Worm (Caenorhabditis elegans): ENCODE data around the gene Y105C5A.1272.

Gene Y105C5A.1272

DNA sequence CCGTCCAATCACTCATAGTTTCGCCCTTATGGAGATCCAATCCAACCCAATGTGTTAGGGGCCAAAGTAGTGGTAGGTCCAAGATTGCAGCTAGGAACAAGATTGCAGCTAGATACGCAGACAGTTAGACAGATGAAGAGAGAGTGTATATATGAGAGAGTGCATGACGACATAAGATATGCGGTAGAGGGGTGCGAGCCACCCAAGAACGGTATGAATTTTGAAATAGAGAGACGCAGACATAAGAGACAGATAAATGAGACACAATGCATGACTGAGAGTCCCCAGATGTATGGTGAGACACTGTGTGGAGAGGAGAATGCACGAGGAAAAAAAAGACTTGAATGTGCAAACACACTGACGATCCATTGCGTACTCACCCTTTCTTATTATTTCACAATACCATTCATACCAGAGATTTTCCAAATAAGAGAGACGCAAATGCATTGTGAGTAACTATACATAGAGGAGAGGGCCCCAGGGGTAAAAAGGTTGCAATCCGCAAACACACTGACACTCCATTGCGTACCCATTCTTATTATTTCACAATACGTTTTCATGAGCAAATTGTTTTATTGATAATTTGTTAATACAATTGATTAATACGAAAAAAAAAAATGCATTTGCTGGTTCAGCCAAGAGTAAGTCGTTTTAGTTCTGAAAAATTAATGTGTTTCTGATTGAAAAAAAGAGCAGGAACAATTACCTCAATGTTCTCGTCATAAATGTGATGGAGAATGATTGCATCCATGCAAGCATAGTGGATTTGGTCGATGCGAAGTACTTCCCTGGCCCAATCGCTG is at the start of gene Y105C5A.1272, which contains the start of gene Y105C5A.1268:
Gene Y105C5A.1272 (plus strand): TSS at position 575 of the 803 bp plus-strand sequence.
Gene Y105C5A.1268 (minus strand): TSS at position 51 of the 803 bp plus-strand sequence.
- peak; percentile 81 for TF ChIP-seq lir-3 (tag; optimal IDR thresholded peaks at IDR 0.05; ENCODE audit: poor library complexity)
- peak; percentile 79 to 84 for TF ChIP-seq lin-35 (GFP tag; optimal IDR thresholded peaks at IDR 0.05)
- peak; percentile 89 for TF ChIP-seq fkh-8 (tag; optimal IDR thresholded peaks at IDR 0.05)
- peak; percentile 71 for TF ChIP-seq ama-1 (optimal IDR thresholded peaks at IDR 0.05)
- peak; percentile 100 for TF ChIP-seq swsn-7 (tag; optimal IDR thresholded peaks at IDR 0.05)
- peak; percentile 87 for TF ChIP-seq nhr-237 (tag; optimal IDR thresholded peaks at IDR 0.05)
- TF ChIP-seq irx-1 (tag; optimal IDR thresholded peaks at IDR 0.05), result peak; percentile 85
- TF ChIP-seq jun-1 (tag; optimal IDR thresholded peaks at IDR 0.05), result peak; percentile 89
- TF ChIP-seq egl-13 (tag; optimal IDR thresholded peaks at IDR 0.05), result peak; percentile 84
- peak; percentile 93 for TF ChIP-seq nhr-20 (tag; optimal IDR thresholded peaks at IDR 0.05)
- peak; percentile 78 for TF ChIP-seq lin-13 (GFP tag; optimal IDR thresholded peaks at IDR 0.05)
- peak; percentile 90 to 91 for TF ChIP-seq lsy-2 (tag; optimal IDR thresholded peaks at IDR 0.05)
- TF ChIP-seq unc-86 (tag; optimal IDR thresholded peaks at IDR 0.05), result peak; percentile 98
- TF ChIP-seq ztf-4 (tag; optimal IDR thresholded peaks at IDR 0.05), result peak; percentile 93
- TF ChIP-seq vab-15 (tag; optimal IDR thresholded peaks at IDR 0.05), result peak; percentile 20
- TF ChIP-seq lin-15B (tag; optimal IDR thresholded peaks at IDR 0.05), result peak; percentile 42
- peak; percentile 90 for TF ChIP-seq dsc-1 (tag; optimal IDR thresholded peaks at IDR 0.05)
- TF ChIP-seq mdl-1 (tag; optimal IDR thresholded peaks at IDR 0.05), result peak in 1 of 2 experiments; percentile 87
- peak; percentile 82 for TF ChIP-seq C16A3.4 (tag; optimal IDR thresholded peaks at IDR 0.05)
- peak; percentile 97 for TF ChIP-seq nhr-90 (tag; optimal IDR thresholded peaks at IDR 0.05; ENCODE audit: poor library complexity)
- peak; percentile 96 for TF ChIP-seq snu-23 (GFP tag; optimal IDR thresholded peaks at IDR 0.05)
- peak; percentile 91 for TF ChIP-seq grh-1 (GFP tag; IDR thresholded peaks at IDR 0.05)
- TF ChIP-seq ceh-82 (tag; optimal IDR thresholded peaks at IDR 0.05), result peak; percentile 72 to 79 (median 74)
- peak; percentile 91 for TF ChIP-seq elt-2 (tag; optimal IDR thresholded peaks at IDR 0.05)
- TF ChIP-seq dpl-1 (GFP tag; optimal IDR thresholded peaks at IDR 0.05), result peak; percentile 60 to 73 (median 63)
- peak; percentile 75 for TF ChIP-seq unc-130 (tag; optimal IDR thresholded peaks at IDR 0.05)
- peak; percentile 73 for TF ChIP-seq fkh-10 (GFP tag; optimal IDR thresholded peaks at IDR 0.05)
- peak; percentile 88 for TF ChIP-seq unc-98 (GFP tag; IDR thresholded peaks at IDR 0.05)
- TF ChIP-seq lin-14 (GFP tag; optimal IDR thresholded peaks at IDR 0.05), result peak; percentile 95
- TF ChIP-seq fkh-4 (tag; optimal IDR thresholded peaks at IDR 0.05; ENCODE audit: borderline replicate concordance), result peak; percentile 66
- peak; percentile 87 for TF ChIP-seq mep-1 (tag; optimal IDR thresholded peaks at IDR 0.05)
- peak; percentile 46 for TF ChIP-seq efl-3 (GFP tag; optimal IDR thresholded peaks at IDR 0.05)
- TF ChIP-seq nhr-85 (tag), result peak; percentile 96
- peak; percentile 90 for TF ChIP-seq pax-3 (tag; optimal IDR thresholded peaks at IDR 0.05)
- peak; percentile 98 for TF ChIP-seq nhr-71 (tag; optimal IDR thresholded peaks at IDR 0.05)
- TF ChIP-seq elt-3 (tag; optimal IDR thresholded peaks at IDR 0.05), result peak in 2 of 6 experiments; percentile 29 to 57
- TF ChIP-seq pqm-1 (tag; optimal IDR thresholded peaks at IDR 0.05), result peak; percentile 2
- peak; percentile 82 for TF ChIP-seq sup-37 (GFP tag; optimal IDR thresholded peaks at IDR 0.05)
- peak; percentile 53 for TF ChIP-seq C04F5.9 (tag; optimal IDR thresholded peaks at IDR 0.05)
- TF ChIP-seq mab-9 (GFP tag; IDR thresholded peaks at IDR 0.05), result peak; percentile 93
- TF ChIP-seq rnt-1 (tag; optimal IDR thresholded peaks at IDR 0.05), result peak; percentile 92
- peak; percentile 87 for TF ChIP-seq lin-39 (tag; optimal IDR thresholded peaks at IDR 0.05)
- TF ChIP-seq ceh-88 (GFP tag; IDR thresholded peaks at IDR 0.05), result peak; percentile 91
- TF ChIP-seq nhr-47 (tag; optimal IDR thresholded peaks at IDR 0.05), result peak; percentile 97
- peak; percentile 92 for TF ChIP-seq isw-1 (GFP tag; IDR thresholded peaks at IDR 0.05)
- TF ChIP-seq blmp-1 (tag; optimal IDR thresholded peaks at IDR 0.05), result peak; percentile 44
- TF ChIP-seq skn-1 (tag; optimal IDR thresholded peaks at IDR 0.05), result peak; percentile 55
- peak; percentile 87 to 94 for TF ChIP-seq efl-1 (optimal IDR thresholded peaks at IDR 0.05)
- TF ChIP-seq efl-1 (GFP tag; optimal IDR thresholded peaks at IDR 0.05 in 1 of 2), result peak; percentile 63 to 96
- peak; percentile 87 for TF ChIP-seq ceh-8 (GFP tag; optimal IDR thresholded peaks at IDR 0.05)
